Worm (Caenorhabditis elegans) whole organism, L3 larva: ENCODE measurements around the gene exos-2.

ENCODE experiments used
- ceh-16 ChIP-seq: sonication (generic microtip); optimal IDR thresholded peaks from 2 replicates; lab custom pipeline; 2017; ENCODE audit warnings: missing biosample characterization, missing genetic modification characterization
- elt-1 ChIP-seq: fragments of 150-350 bp; optimal IDR thresholded peaks from 2 replicates; lab custom pipeline; 2014; ENCODE audit warnings: missing biosample characterization, missing genetic modification characterization
- elt-2 ChIP-seq: sonication (generic microtip); optimal IDR thresholded peaks from 2 replicates; lab custom pipeline; 2016; ENCODE audit warnings: missing genetic modification reagents, mild to moderate bottlenecking, missing genetic modification characterization, missing compliant biosample characterization
- elt-3 ChIP-seq, 3 experiments: fragments of 150-350 bp in 1 of 3; sonication (generic microtip) in 2 of 3; optimal IDR thresholded peaks; 2 replicates in 2 of 3; 4 replicates in 1 of 3; lab custom pipeline; 2014 to 2017; ENCODE audit warnings: missing biosample characterization in 3 of 3, missing genetic modification characterization in 3 of 3
- mdl-1 ChIP-seq: fragments of 150-350 bp; optimal IDR thresholded peaks from 2 replicates; lab custom pipeline; 2014; ENCODE audit warnings: missing biosample characterization, missing genetic modification characterization
- nhr-12 ChIP-seq: fragments of 150-350 bp; optimal IDR thresholded peaks from 2 replicates; lab custom pipeline; 2014; ENCODE audit warnings: missing biosample characterization, missing genetic modification characterization
- nhr-237 ChIP-seq: fragments of 150-350 bp; optimal IDR thresholded peaks from 2 replicates; lab custom pipeline; 2014; ENCODE audit warnings: missing biosample characterization, missing genetic modification characterization
- nhr-25 ChIP-seq: sonication (generic microtip); optimal IDR thresholded peaks from 2 replicates; lab custom pipeline; 2017; ENCODE audit warnings: missing biosample characterization, missing genetic modification characterization
- nhr-28 ChIP-seq: fragments of 150-350 bp; optimal IDR thresholded peaks from 2 replicates; lab custom pipeline; 2014; ENCODE audit warnings: missing biosample characterization, missing genetic modification characterization
- nhr-77 ChIP-seq: fragments of 150-350 bp; optimal IDR thresholded peaks from 2 replicates; lab custom pipeline; 2014; ENCODE audit warnings: missing biosample characterization, missing genetic modification characterization
- sea-2 ChIP-seq: fragments of 150-350 bp; sonication (generic microtip); optimal IDR thresholded peaks from 4 replicates; lab custom pipeline; 2014; ENCODE audit warnings: missing biosample characterization, missing genetic modification reagents, missing genetic modification characterization
- tbx-2 ChIP-seq: sonication (generic microtip); optimal IDR thresholded peaks from 2 replicates; lab custom pipeline; 2016; ENCODE audit warnings: mild to moderate bottlenecking, missing genetic modification characterization, missing compliant biosample characterization
- unc-39 ChIP-seq: sonication (generic microtip); optimal IDR thresholded peaks from 4 replicates; lab custom pipeline; 2017; ENCODE audit warnings: missing biosample characterization, missing genetic modification characterization
- unc-62 ChIP-seq: fragments of 150-350 bp; sonication (generic microtip); optimal IDR thresholded peaks from 4 replicates; lab custom pipeline; 2014; ENCODE audit warnings: missing biosample characterization, missing genetic modification reagents, missing genetic modification characterization

ce11 chrIV:6426089-6426715 is 10.9 kb downstream of the exos-2 start, which contains the start of gene acp-6:
- TF ChIP-seq mdl-1 (no peak), nhr-77 (tag; lab: Kevin White, UChicago) (no peak), elt-2 (tag; lab: Kevin White, UChicago) (no peak), unc-62 (GFP tag; lab: Kevin White, UChicago) (no peak), unc-39 (no peak), nhr-25 (tag; lab: Kevin White, UChicago) (no peak), sea-2 (GFP tag; lab: Kevin White, UChicago) (no peak), tbx-2 (tag; lab: Kevin White, UChicago) (no peak), nhr-237 (tag; lab: Kevin White, UChicago) (no peak), ceh-16 (tag; lab: Kevin White, UChicago) (no peak), elt-1 (tag; lab: Kevin White, UChicago) (no peak), nhr-12 (tag; lab: Kevin White, UChicago) (no peak), elt-3 (tag; optimal IDR thresholded peaks at IDR 0.05; lab: Kevin White, UChicago) (peak in 1 of 3 experiments; percentile 63), nhr-28 (tag; lab: Kevin White, UChicago) (no peak)
